Fruit fly (Drosophila melanogaster): ENCODE data around the gene Tak1.
"Not testable (repeated sequence)": the region's sequence is repeated elsewhere in the genome, so short reads cannot be mapped to it uniquely, and the experiment has no call there.

The Tak1 gene

dm6 chrX:20538197-20538596 lies 13.5 kb upstream of the Tak1 start, which contains the start of gene RunxB:
Gene RunxB (plus strand): TSS chrX:20538497.
- no peak for TF ChIP-seq MBD-R2 (GFP tag; IDR thresholded peaks at IDR 0.05)
- TF ChIP-seq CG2202 (tag; optimal IDR thresholded peaks at IDR 0.05): no peak
- TF ChIP-seq fd64A (GFP tag; optimal IDR thresholded peaks at IDR 0.05): no peak
- TF ChIP-seq CG17328 (GFP tag; IDR thresholded peaks at IDR 0.05): no peak
- no peak for TF ChIP-seq CG7786 (GFP tag; optimal IDR thresholded peaks at IDR 0.05)
- TF ChIP-seq Drgx (GFP tag; IDR thresholded peaks at IDR 0.05): no peak
- TF ChIP-seq CG11093 (GFP tag; IDR thresholded peaks at IDR 0.05): no peak
- no peak for TF ChIP-seq ac (GFP tag; optimal IDR thresholded peaks at IDR 0.05)
- no peak for TF ChIP-seq CG34422 (GFP tag; IDR thresholded peaks at IDR 0.05)
- TF ChIP-seq CG4730 (GFP tag; IDR thresholded peaks at IDR 0.05): no peak

- TF ChIP-seq CG3726 (GFP tag; IDR thresholded peaks at IDR 0.05) (no peak), tx (GFP tag; optimal IDR thresholded peaks at IDR 0.05) (no peak), CG6813 (GFP tag; optimal IDR thresholded peaks at IDR 0.05) (no peak), Lim3 (GFP tag; IDR thresholded peaks at IDR 0.05) (no peak), CG13287 (GFP tag; IDR thresholded peaks at IDR 0.05; ENCODE audit: partially characterized antibody) (no peak), MESR4 (GFP tag; optimal IDR thresholded peaks at IDR 0.05) (no peak), Trl (optimal IDR thresholded peaks at IDR 0.05) (no peak), Trl (GFP tag; optimal IDR thresholded peaks at IDR 0.05) (no peak), CG10543 (GFP tag; optimal IDR thresholded peaks at IDR 0.05) (no peak), CG10959 (GFP tag; IDR thresholded peaks at IDR 0.05) (no peak), CG18262 (tag; optimal IDR thresholded peaks at IDR 0.05) (no peak), CG7963 (GFP tag; IDR thresholded peaks at IDR 0.05; ENCODE audit: partially characterized antibody) (no peak), HLHmδ (GFP tag; optimal IDR thresholded peaks at IDR 0.05) (no peak), lmd (GFP tag; IDR thresholded peaks at IDR 0.05) (no peak), hb (GFP tag; IDR thresholded peaks at IDR 0.05; ENCODE audit: partially characterized antibody) (no peak), cg (GFP tag; optimal IDR thresholded peaks at IDR 0.05) (peak; percentile 67), tna (GFP tag; IDR thresholded peaks at IDR 0.05; ENCODE audit: partially characterized antibody) (no peak), nerfin-1 (tag; optimal IDR thresholded peaks at IDR 0.05) (peak; percentile 9), Gug (GFP tag; IDR thresholded peaks at IDR 0.05) (no peak), GATAe (GFP tag; conservative IDR thresholded peaks at IDR 0.05) (no peak), Rfx (GFP tag; IDR thresholded peaks at IDR 0.05) (no peak), usp (GFP tag; optimal IDR thresholded peaks at IDR 0.05) (no peak), ewg (GFP tag; optimal IDR thresholded peaks at IDR 0.05) (peak; percentile 11), gcm2 (GFP tag; optimal IDR thresholded peaks at IDR 0.05) (no peak), crol (GFP tag; IDR thresholded peaks at IDR 0.05) (no peak), HLH3B (GFP tag; IDR thresholded peaks at IDR 0.05) (no peak), Nf-YC (tag; optimal IDR thresholded peaks at IDR 0.05) (peak; percentile 94), hth (optimal IDR thresholded peaks at IDR 0.05) (no peak), gsb-n (tag; optimal IDR thresholded peaks at IDR 0.05) (no peak), CG8089 (GFP tag; optimal IDR thresholded peaks at IDR 0.05) (no peak), Oaz (GFP tag; IDR thresholded peaks at IDR 0.05) (no peak), Nf-YB (GFP tag; optimal IDR thresholded peaks at IDR 0.05) (peak; percentile 92)
Observed at dm6 chrX:20536112-20536511, 11.4 kb upstream of the Tak1 start.

- TF ChIP-seq CG4617 (GFP tag; optimal IDR thresholded peaks at IDR 0.05; ENCODE audit: borderline replicate concordance); crol (GFP tag; IDR thresholded peaks at IDR 0.05); CG10543 (GFP tag; optimal IDR thresholded peaks at IDR 0.05): not testable (repeated sequence)
Observed at dm6 chrX:20527331-20527730, 2.6 kb upstream of the Tak1 start, which contains the start of gene CG42579. Gene CG42579 (plus strand): TSS chrX:20527631.
